Fruit fly (Drosophila melanogaster): ENCODE results near the gene Phf5a.

Gene Phf5a

DNA sequence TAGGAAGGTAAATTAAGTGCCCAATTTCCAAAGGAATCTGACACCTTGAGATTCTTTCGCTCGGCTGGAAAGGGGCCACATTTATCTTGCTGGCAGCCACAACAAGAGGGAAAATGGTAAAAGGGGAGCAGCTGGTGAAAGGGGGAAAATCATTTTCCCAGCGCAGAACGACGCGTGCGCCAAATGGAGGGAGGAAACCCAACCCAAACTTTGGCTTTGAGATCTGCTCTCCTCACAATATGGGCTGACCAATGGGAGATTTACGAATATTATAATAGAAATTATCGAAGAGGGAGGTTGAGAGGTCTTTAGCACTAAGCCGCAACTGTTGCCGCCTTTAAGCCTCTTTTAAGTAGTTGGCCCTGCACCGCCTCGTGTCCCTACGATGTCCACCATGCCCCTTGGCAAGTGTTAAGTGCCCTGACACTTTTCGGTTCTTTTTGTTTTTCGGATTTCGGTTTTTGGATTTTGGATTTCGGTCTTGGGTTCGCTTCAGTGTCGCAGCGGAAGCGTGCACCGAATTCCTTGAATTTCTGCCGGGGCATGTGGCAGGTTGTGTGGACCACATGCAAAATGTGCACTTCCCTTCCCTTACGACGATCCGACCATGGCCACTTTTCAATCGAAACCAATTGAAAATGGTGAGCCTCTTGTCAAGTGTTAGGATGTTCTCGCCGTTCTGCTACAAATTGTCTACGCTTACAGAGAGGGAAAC lies 41.5 kb upstream of the Phf5a start:
- TF ChIP-seq Ets98B (GFP tag; IDR thresholded peaks at IDR 0.05) (no peak), CG8301 (tag; optimal IDR thresholded peaks at IDR 0.05) (no peak), Pif1A (GFP tag; optimal IDR thresholded peaks at IDR 0.05) (no peak), CG14655 (GFP tag; optimal IDR thresholded peaks at IDR 0.05) (no peak), Snoo (tag; optimal IDR thresholded peaks at IDR 0.05) (no peak), CG13204 (GFP tag; optimal IDR thresholded peaks at IDR 0.05) (no peak), CG10348 (GFP tag; IDR thresholded peaks at IDR 0.05) (no peak), CG4496 (GFP tag; IDR thresholded peaks at IDR 0.05) (no peak), rn (GFP tag; IDR thresholded peaks at IDR 0.05) (no peak)

DNA sequence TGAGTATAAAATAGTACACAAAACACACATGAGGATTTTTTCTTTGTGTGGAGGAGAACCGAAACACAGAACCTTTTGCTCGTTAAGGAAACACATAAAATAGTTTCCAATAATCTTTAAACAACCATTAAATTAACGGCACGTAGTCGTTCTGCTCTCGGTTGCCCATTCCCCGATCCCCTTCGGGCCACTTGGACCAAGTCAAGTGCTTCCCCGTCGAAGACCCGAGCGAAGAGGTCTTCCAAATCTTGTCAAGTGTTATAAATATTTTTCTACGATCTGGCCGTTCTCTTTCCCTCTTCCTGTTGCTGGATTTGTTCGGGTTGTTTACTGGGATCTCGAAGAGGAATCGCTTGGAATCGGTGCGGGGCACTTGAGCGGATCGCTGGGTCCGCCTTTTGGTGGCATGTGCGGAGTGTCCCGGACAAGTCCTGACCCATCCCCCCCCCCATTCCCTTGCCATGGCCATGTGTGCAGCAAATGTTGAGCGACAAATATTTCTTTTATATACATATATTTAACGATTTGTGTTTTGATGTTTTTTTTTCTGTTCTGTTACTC lies 40.4 kb upstream of the Phf5a start:
- TF ChIP-seq EcR (GFP tag; optimal IDR thresholded peaks at IDR 0.05), result no peak
- no peak for TF ChIP-seq CG10348 (GFP tag; IDR thresholded peaks at IDR 0.05)
- no peak for TF ChIP-seq CG34367 (tag; optimal IDR thresholded peaks at IDR 0.05)
- TF ChIP-seq CG32121 (GFP tag; IDR thresholded peaks at IDR 0.05), result no peak
- no peak for TF ChIP-seq CG15710 (tag; optimal IDR thresholded peaks at IDR 0.05)
- no peak for TF ChIP-seq CG8159 (tag; optimal IDR thresholded peaks at IDR 0.05)
- no peak for TF ChIP-seq CG17806 (tag; optimal IDR thresholded peaks at IDR 0.05)
- no peak for TF ChIP-seq CG4496 (GFP tag; IDR thresholded peaks at IDR 0.05)

DNA sequence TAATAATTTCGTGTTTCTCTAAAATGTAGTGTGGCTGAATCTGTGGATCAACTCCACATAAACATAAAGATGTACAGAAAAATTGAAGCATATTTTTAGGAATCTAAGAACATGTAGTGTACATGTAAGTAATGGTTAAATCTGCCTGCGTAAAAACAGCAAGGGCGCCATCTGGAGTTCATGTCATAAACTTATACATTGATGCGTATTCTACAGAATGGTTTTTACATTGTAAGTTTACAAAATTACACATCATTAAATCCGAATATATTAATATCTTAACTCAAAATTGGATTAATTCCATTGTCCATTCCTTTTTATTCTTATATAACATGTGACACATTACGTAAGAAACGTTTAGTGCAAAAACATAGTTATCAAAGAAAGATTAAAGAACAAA lies 36.4 kb upstream of the Phf5a start:
- TF ChIP-seq D1 (tag; optimal IDR thresholded peaks at IDR 0.05) (peak; percentile 29), CG9948 (tag; optimal IDR thresholded peaks at IDR 0.05) (no peak)

DNA sequence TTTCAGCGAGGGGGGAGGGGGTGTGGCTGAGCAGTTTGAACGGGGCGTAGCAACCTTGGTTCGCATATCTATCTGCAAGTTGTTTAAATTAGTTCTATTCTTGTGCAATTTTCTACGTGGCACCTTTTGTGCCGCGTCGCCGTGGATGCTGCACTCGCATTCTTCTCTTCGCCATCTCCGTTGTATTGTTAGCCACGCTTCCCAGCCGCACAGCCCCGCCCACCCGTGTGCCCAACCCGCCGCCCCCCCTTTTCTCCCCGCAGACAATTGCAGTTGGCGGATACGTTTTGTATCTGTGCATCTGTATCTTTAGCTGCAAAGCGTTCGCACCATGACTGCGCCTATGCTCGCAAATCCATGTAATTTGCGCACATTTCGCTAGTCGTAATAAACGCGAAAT lies 23.3 kb upstream of the Phf5a start:
- TF ChIP-seq CG4496 (GFP tag; IDR thresholded peaks at IDR 0.05), result 0 out of 3 replicates have a peak, but pooled peaks have one; percentile 45
- no peak for TF ChIP-seq CG34367 (tag; optimal IDR thresholded peaks at IDR 0.05)
- TF ChIP-seq CG8301 (tag; optimal IDR thresholded peaks at IDR 0.05), result no peak
- TF ChIP-seq CG10348 (GFP tag; IDR thresholded peaks at IDR 0.05), result no peak
- peak; percentile 58 for TF ChIP-seq Ets98B (GFP tag; IDR thresholded peaks at IDR 0.05)
- TF ChIP-seq CG32121 (GFP tag; IDR thresholded peaks at IDR 0.05), result peak; percentile 75
- peak; percentile 68; the same call in 2 of the 3 replicates for TF ChIP-seq fd96Ca (GFP tag; IDR thresholded peaks at IDR 0.05)

DNA sequence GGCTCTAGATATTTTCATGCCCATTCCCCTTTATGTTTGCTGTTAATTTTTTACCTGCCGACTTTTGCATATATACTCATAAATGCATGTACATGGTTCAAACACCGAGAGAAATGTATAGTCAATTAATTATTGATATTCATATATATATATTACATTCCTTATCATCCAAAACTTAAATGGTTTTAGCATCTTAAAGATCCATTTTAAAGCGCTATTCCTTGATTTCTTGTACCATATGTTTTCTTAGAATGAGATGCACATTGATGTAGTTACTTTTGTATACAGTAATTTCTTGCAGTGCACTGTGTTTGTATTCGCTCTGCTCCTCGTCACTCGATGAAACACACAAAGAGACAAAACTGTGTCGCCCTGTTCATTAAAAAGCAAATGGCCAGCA lies 18.0 kb upstream of the Phf5a start:
- TF ChIP-seq CG32121 (GFP tag; IDR thresholded peaks at IDR 0.05) (0 out of 2 replicates have a peak, but pooled peaks have one; percentile 42), Pif1A (GFP tag; optimal IDR thresholded peaks at IDR 0.05) (peak; percentile 64), CG17806 (tag; optimal IDR thresholded peaks at IDR 0.05) (peak; percentile 59), EcR (GFP tag; optimal IDR thresholded peaks at IDR 0.05) (no peak), gl (tag; optimal IDR thresholded peaks at IDR 0.05) (no peak), CG4496 (GFP tag; IDR thresholded peaks at IDR 0.05) (peak; percentile 77), CG13204 (GFP tag; optimal IDR thresholded peaks at IDR 0.05) (no peak), Pif1B (GFP tag; optimal IDR thresholded peaks at IDR 0.05) (peak; percentile 36), rn (GFP tag; IDR thresholded peaks at IDR 0.05) (no peak), Snoo (tag; optimal IDR thresholded peaks at IDR 0.05) (peak; percentile 13), CG8159 (tag; optimal IDR thresholded peaks at IDR 0.05) (no peak), CG8301 (tag; optimal IDR thresholded peaks at IDR 0.05) (peak; percentile 64), CG10348 (GFP tag; IDR thresholded peaks at IDR 0.05) (no peak), CG12605 (GFP tag; IDR thresholded peaks at IDR 0.05) (no peak), CG9948 (tag; optimal IDR thresholded peaks at IDR 0.05) (peak; percentile 49), fd96Ca (GFP tag; IDR thresholded peaks at IDR 0.05) (no peak), Ets98B (GFP tag; IDR thresholded peaks at IDR 0.05) (peak; percentile 62; the same call in 1 of the 2 replicates), CG34367 (tag; optimal IDR thresholded peaks at IDR 0.05) (no peak), CG15710 (tag; optimal IDR thresholded peaks at IDR 0.05) (peak; percentile 64), CG14655 (GFP tag; optimal IDR thresholded peaks at IDR 0.05) (peak; percentile 63), D1 (tag; optimal IDR thresholded peaks at IDR 0.05) (no peak)

DNA sequence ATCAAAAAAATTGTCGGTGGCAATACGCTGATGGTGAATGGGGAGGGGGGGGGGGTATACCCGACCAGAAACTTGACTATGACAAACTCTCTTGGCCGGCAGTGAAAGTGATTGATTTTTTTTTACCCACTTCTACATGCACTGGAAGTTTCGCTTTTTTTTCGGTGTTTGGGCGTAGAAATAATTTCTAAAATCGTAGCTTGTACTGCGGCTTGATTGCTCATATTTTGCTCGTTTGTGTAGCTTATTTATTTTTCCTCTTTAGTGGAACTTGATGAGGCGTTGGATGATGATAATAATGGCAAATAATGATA lies 13.0 kb upstream of the Phf5a start:
- TF ChIP-seq CG8301 (tag; optimal IDR thresholded peaks at IDR 0.05) (no peak), CG10348 (GFP tag; IDR thresholded peaks at IDR 0.05) (no peak), CG34367 (tag; optimal IDR thresholded peaks at IDR 0.05) (no peak), CG4496 (GFP tag; IDR thresholded peaks at IDR 0.05) (no peak), Ets98B (GFP tag; IDR thresholded peaks at IDR 0.05) (no peak), D1 (tag; optimal IDR thresholded peaks at IDR 0.05) (no peak), CG15710 (tag; optimal IDR thresholded peaks at IDR 0.05) (no peak)

Data from whole organism, pupa.